Fruit fly (Drosophila melanogaster) whole organism, pupa: ENCODE measurements around the gene CG31817.

ENCODE experiments used
- CG10348 ChIP-seq: fragments of 200-800 bp; sonication (Bioruptor generic); IDR thresholded peaks from 2 replicates; pipeline ENCODE4 v1.3.6; 2022; ENCODE audit warnings: missing biosample characterization, missing genetic modification characterization
- CG12605 ChIP-seq: fragments of 200-800 bp; sonication (Bioruptor generic); IDR thresholded peaks from 2 replicates; pipeline ENCODE4 v1.3.6; 2022; ENCODE audit warnings: missing biosample characterization, missing genetic modification characterization
- CG13204 ChIP-seq: fragments of 200-800 bp; sonication (Bioruptor generic); optimal IDR thresholded peaks from 2 replicates; lab custom pipeline; 2018; ENCODE audit warnings: missing biosample characterization, mild to moderate bottlenecking, missing genetic modification characterization, moderate library complexity
- CG14655 ChIP-seq: fragments of 200-800 bp; sonication (Bioruptor generic); optimal IDR thresholded peaks from 3 replicates; lab custom pipeline; 2017; ENCODE audit warnings: mild to moderate bottlenecking, missing biosample characterization, missing genetic modification reagents, missing genetic modification characterization
- CG15710 ChIP-seq: fragments of 200-800 bp; sonication (Bioruptor generic); optimal IDR thresholded peaks from 2 replicates; lab custom pipeline; 2018; ENCODE audit warnings: missing biosample characterization, mild to moderate bottlenecking, missing genetic modification characterization, moderate library complexity
- CG17806 ChIP-seq: fragments of 200-800 bp; sonication (Bioruptor generic); optimal IDR thresholded peaks from 2 replicates; lab custom pipeline; 2018; ENCODE audit warnings: missing biosample characterization, mild to moderate bottlenecking, missing genetic modification characterization, moderate library complexity
- CG32121 ChIP-seq: fragments of 200-800 bp; sonication (Bioruptor generic); IDR thresholded peaks from 2 replicates; pipeline ENCODE4 v1.3.6; 2022; ENCODE audit warnings: missing biosample characterization, missing genetic modification characterization
- CG34367 ChIP-seq: fragments of 200-800 bp; sonication (Bioruptor generic); optimal IDR thresholded peaks from 2 replicates; lab custom pipeline; 2018; ENCODE audit warnings: missing biosample characterization, mild to moderate bottlenecking, missing genetic modification characterization
- CG4496 ChIP-seq: fragments of 200-800 bp; sonication (Bioruptor generic); IDR thresholded peaks from 3 replicates; pipeline ENCODE4 v1.3.6; 2022; ENCODE audit warnings: missing biosample characterization, missing genetic modification characterization
- CG8159 ChIP-seq: fragments of 200-800 bp; sonication (Bioruptor generic); optimal IDR thresholded peaks from 3 replicates; lab custom pipeline; 2018; ENCODE audit warnings: missing biosample characterization, mild to moderate bottlenecking, missing genetic modification characterization, moderate library complexity
- CG8301 ChIP-seq: fragments of 200-800 bp; sonication (Bioruptor generic); optimal IDR thresholded peaks from 2 replicates; lab custom pipeline; 2018; ENCODE audit warnings: missing biosample characterization, mild to moderate bottlenecking, missing genetic modification characterization
- CG9948 ChIP-seq: fragments of 200-800 bp; sonication (Bioruptor generic); optimal IDR thresholded peaks from 2 replicates; lab custom pipeline; 2018; ENCODE audit warnings: missing biosample characterization, mild to moderate bottlenecking, missing genetic modification characterization, moderate library complexity
- D1 ChIP-seq: fragments of 200-800 bp; sonication (Bioruptor generic); optimal IDR thresholded peaks from 2 replicates; lab custom pipeline; 2018; ENCODE audit warnings: missing biosample characterization, mild to moderate bottlenecking, missing genetic modification characterization, moderate library complexity
- EcR ChIP-seq: fragments of 200-800 bp; sonication (Bioruptor generic); optimal IDR thresholded peaks from 3 replicates; lab custom pipeline; 2019; ENCODE audit warnings: missing biosample characterization, missing genetic modification characterization, mild to moderate bottlenecking, moderate library complexity, missing genetic modification reagents
- Ets98B ChIP-seq: fragments of 200-800 bp; sonication (Bioruptor generic); IDR thresholded peaks from 2 replicates; pipeline ENCODE4 v1.3.6; 2022; ENCODE audit warnings: missing biosample characterization, missing genetic modification characterization
- Pif1A ChIP-seq: fragments of 200-800 bp; sonication (Bioruptor generic); optimal IDR thresholded peaks from 3 replicates; lab custom pipeline; 2016; ENCODE audit warnings: missing biosample characterization, missing genetic modification characterization
- Pif1B ChIP-seq: fragments of 200-800 bp; sonication (Bioruptor generic); optimal IDR thresholded peaks from 3 replicates; lab custom pipeline; 2016; ENCODE audit warnings: missing biosample characterization, missing genetic modification characterization
- Snoo ChIP-seq: fragments of 200-800 bp; sonication (Bioruptor generic); optimal IDR thresholded peaks from 3 replicates; lab custom pipeline; 2017; ENCODE audit warnings: missing biosample characterization, mild to moderate bottlenecking, missing genetic modification characterization, inconsistent platforms
- fd96Ca ChIP-seq: fragments of 200-800 bp; sonication (Bioruptor generic); IDR thresholded peaks from 3 replicates; pipeline ENCODE4 v1.3.6; 2022; ENCODE audit warnings: missing biosample characterization, missing genetic modification characterization
- gl ChIP-seq: fragments of 200-800 bp; sonication (Bioruptor generic); optimal IDR thresholded peaks from 2 replicates; lab custom pipeline; 2018; ENCODE audit warnings: missing biosample characterization, mild to moderate bottlenecking, missing genetic modification characterization
- rn ChIP-seq: fragments of 200-800 bp; sonication (Bioruptor generic); IDR thresholded peaks from 2 replicates; pipeline ENCODE4 v1.3.6; 2022; ENCODE audit warnings: missing biosample characterization, missing genetic modification characterization

The CG31817 gene

dm6 chr2L:16292975-16293501, 44.6 kb downstream of the CG31817 start, which contains the start of gene CG13258:
CG13258 (minus strand) TSS chr2L:16293025.
- TF ChIP-seq Pif1A (GFP tag; lab: Kevin White, UChicago), result no peak
- TF ChIP-seq CG4496 (GFP tag; lab: Robert Waterston, UW), result no peak; the same call in 2 of the 3 replicates
- TF ChIP-seq Ets98B, result peak; percentile 16; the same call in 1 of the 2 replicates

- TF ChIP-seq Snoo (tag; lab: Kevin White, UChicago), result no peak
- TF ChIP-seq CG8301 (tag; lab: Kevin White, UChicago), result no peak
- TF ChIP-seq fd96Ca, result no peak
- no peak for TF ChIP-seq CG9948 (tag; lab: Kevin White, UChicago)
- TF ChIP-seq Pif1B (GFP tag; lab: Kevin White, UChicago), result no peak
- no peak for TF ChIP-seq EcR (GFP tag; lab: Kevin White, UChicago)
- no peak for TF ChIP-seq CG34367 (tag; lab: Kevin White, UChicago)
- no peak for TF ChIP-seq CG14655 (GFP tag; lab: Kevin White, UChicago)
- TF ChIP-seq CG32121 (GFP tag; lab: Robert Waterston, UW), result no peak
- TF ChIP-seq Pif1A (GFP tag; lab: Kevin White, UChicago), result no peak
- no peak for TF ChIP-seq CG13204
- no peak for TF ChIP-seq CG12605 (GFP tag; lab: Robert Waterston, UW)
- no peak for TF ChIP-seq CG17806 (tag; lab: Kevin White, UChicago)
- no peak for TF ChIP-seq CG15710 (tag; lab: Kevin White, UChicago)
- no peak for TF ChIP-seq rn
- TF ChIP-seq gl (tag; lab: Kevin White, UChicago), result no peak
- no peak for TF ChIP-seq CG4496 (GFP tag; lab: Robert Waterston, UW)
These were observed 46.7 kb downstream of the CG31817 start, which contains the start of gene CG17329 for dm6 chr2L:16290984-16291383. CG17329 (plus strand) TSS chr2L:16291284.

- no peak for TF ChIP-seq Snoo (tag; lab: Kevin White, UChicago)
- no peak for TF ChIP-seq CG34367 (tag; lab: Kevin White, UChicago)
- TF ChIP-seq CG17806 (tag; lab: Kevin White, UChicago), result no peak
- no peak for TF ChIP-seq gl (tag; lab: Kevin White, UChicago)
- TF ChIP-seq CG12605 (GFP tag; lab: Robert Waterston, UW), result no peak
- no peak for TF ChIP-seq CG13204
- no peak for TF ChIP-seq Ets98B
- TF ChIP-seq Pif1A (GFP tag; lab: Kevin White, UChicago), result no peak
- TF ChIP-seq D1, result no peak
These were observed 49.3 kb downstream of the CG31817 start for dm6 chr2L:16288393-16288731.

dm6 chr2L:16287602-16288392, 49.9 kb downstream of the CG31817 start, which contains the start of the genes crp and pkaap:
crp (minus strand) TSS chr2L:16287730.
pkaap (plus strand) TSS chr2L:16288290.
- TF ChIP-seq CG13204, result peak; percentile 48
- TF ChIP-seq Snoo (tag; lab: Kevin White, UChicago), result peak; percentile 57
- TF ChIP-seq CG8301 (tag; lab: Kevin White, UChicago), result no peak
- TF ChIP-seq fd96Ca, result no peak
- TF ChIP-seq gl (tag; lab: Kevin White, UChicago), result peak; percentile 18
- peak; percentile 1 for TF ChIP-seq CG17806 (tag; lab: Kevin White, UChicago)
- TF ChIP-seq CG34367 (tag; lab: Kevin White, UChicago), result peak; percentile 34
- TF ChIP-seq CG8159 (tag; lab: Kevin White, UChicago), result peak; percentile 50
- TF ChIP-seq rn, result no peak
- no peak for TF ChIP-seq Pif1A (GFP tag; lab: Kevin White, UChicago)
- TF ChIP-seq CG9948 (tag; lab: Kevin White, UChicago), result no peak
- no peak for TF ChIP-seq CG4496 (GFP tag; lab: Robert Waterston, UW)
- no peak for TF ChIP-seq CG12605 (GFP tag; lab: Robert Waterston, UW)
- TF ChIP-seq EcR (GFP tag; lab: Kevin White, UChicago), result no peak
- TF ChIP-seq CG32121 (GFP tag; lab: Robert Waterston, UW), result no peak
- TF ChIP-seq D1, result no peak
- peak; percentile 12 for TF ChIP-seq CG15710 (tag; lab: Kevin White, UChicago)
- no peak for TF ChIP-seq Ets98B
- TF ChIP-seq Pif1B (GFP tag; lab: Kevin White, UChicago), result peak; percentile 64
- no peak for TF ChIP-seq CG14655 (GFP tag; lab: Kevin White, UChicago)
- no peak for TF ChIP-seq CG10348 (GFP tag; lab: Robert Waterston, UW)

- TF ChIP-seq Snoo (tag; lab: Kevin White, UChicago), result no peak
- TF ChIP-seq Pif1A (GFP tag; lab: Kevin White, UChicago), result no peak
- no peak for TF ChIP-seq CG4496 (GFP tag; lab: Robert Waterston, UW)
- TF ChIP-seq CG13204, result no peak
- TF ChIP-seq CG14655 (GFP tag; lab: Kevin White, UChicago), result no peak
- no peak for TF ChIP-seq Pif1B (GFP tag; lab: Kevin White, UChicago)
- no peak for TF ChIP-seq CG32121 (GFP tag; lab: Robert Waterston, UW)
- no peak for TF ChIP-seq fd96Ca
- TF ChIP-seq EcR (GFP tag; lab: Kevin White, UChicago), result no peak
- TF ChIP-seq D1, result no peak
- TF ChIP-seq Ets98B, result no peak
These were observed 50.6 kb downstream of the CG31817 start for dm6 chr2L:16287006-16287601.
